Worm (Caenorhabditis elegans) whole organism, midembryonic: Measurements from ENCODE around the gene C16C4.17.

Source experiments
- T22C8.4 ChIP-seq: fragments of 200-800 bp; sonication (Bioruptor generic); IDR thresholded peaks from 2 replicates; pipeline ENCODE4 v1.3.6; 2022; ENCODE audit warnings: missing genetic modification characterization, missing compliant biosample characterization
- cog-1 ChIP-seq: sonication (generic microtip); optimal IDR thresholded peaks from 2 replicates; lab custom pipeline; 2016; ENCODE audit warnings: missing genetic modification characterization, missing compliant biosample characterization
- flt-1 ChIP-seq: fragments of 200-800 bp; sonication (Bioruptor generic); IDR thresholded peaks from 2 replicates; pipeline ENCODE4 v1.3.6; 2022; ENCODE audit warnings: missing genetic modification characterization, missing compliant biosample characterization
- klf-2 ChIP-seq: fragments of 200-800 bp; sonication (Bioruptor generic); conservative IDR thresholded peaks from 2 replicates; pipeline ENCODE4 v1.3.6; 2022; ENCODE audit warnings: missing genetic modification reagents, missing genetic modification characterization, missing compliant biosample characterization
- med-1 ChIP-seq: sonication (generic microtip); optimal IDR thresholded peaks from 2 replicates; lab custom pipeline; 2017; ENCODE audit warnings: missing genetic modification characterization, mild to moderate bottlenecking, missing compliant biosample characterization, antibody characterized with exemption, missing genetic modification reagents; ENCODE audit not compliant: insufficient read depth
- ref-1 ChIP-seq: fragments of 200-800 bp; sonication (Bioruptor generic); conservative IDR thresholded peaks from 2 replicates; pipeline ENCODE4 v1.3.6; 2022; ENCODE audit warnings: missing genetic modification reagents, missing genetic modification characterization, missing compliant biosample characterization
- tab-1 ChIP-seq: fragments of 200-800 bp; sonication (Bioruptor generic); IDR thresholded peaks from 2 replicates; pipeline ENCODE4 v1.3.6; 2022; ENCODE audit warnings: missing genetic modification characterization, missing compliant biosample characterization
- ztf-23 ChIP-seq: fragments of 200-800 bp; sonication (Bioruptor generic); IDR thresholded peaks from 2 replicates; pipeline ENCODE4 v1.3.6; 2022; ENCODE audit warnings: missing genetic modification reagents, missing genetic modification characterization, missing compliant biosample characterization
- ztf-29 ChIP-seq: fragments of 200-800 bp; sonication (Bioruptor generic); IDR thresholded peaks from 2 replicates; pipeline ENCODE4 v1.3.6; 2022; ENCODE audit warnings: missing genetic modification reagents, missing genetic modification characterization, missing compliant biosample characterization

The C16C4.17 gene

ce11 chrII:1895762-1896161, 31.4 kb downstream of the C16C4.17 start, which contains the start of gene math-25:
TSS of gene math-25 (plus strand) at chrII:1896062.
- TF ChIP-seq klf-2 (GFP tag; lab: Robert Waterston, UW), result no peak
- TF ChIP-seq ztf-23 (GFP tag; lab: Robert Waterston, UW), result no peak
- TF ChIP-seq T22C8.4 (GFP tag; lab: Robert Waterston, UW), result no peak
- TF ChIP-seq ref-1 (GFP tag; lab: Robert Waterston, UW), result no peak
- no peak for TF ChIP-seq cog-1
- TF ChIP-seq med-1 (GFP tag; lab: Kevin White, UChicago), result no peak
- no peak for TF ChIP-seq tab-1 (GFP tag; lab: Robert Waterston, UW)
- TF ChIP-seq flt-1, result no peak
- no peak for TF ChIP-seq ztf-29

ce11 chrII:1897936-1898335, 33.6 kb downstream of the C16C4.17 start, which contains the start of gene C46F9.6:
TSS of gene C46F9.6 (plus strand) at chrII:1898236.
- TF ChIP-seq ztf-29 (no peak), T22C8.4 (GFP tag; lab: Robert Waterston, UW) (no peak), tab-1 (GFP tag; lab: Robert Waterston, UW) (no peak), med-1 (GFP tag; lab: Kevin White, UChicago) (no peak), flt-1 (no peak), cog-1 (no peak), ref-1 (GFP tag; lab: Robert Waterston, UW) (no peak), klf-2 (GFP tag; lab: Robert Waterston, UW) (no peak), ztf-23 (GFP tag; lab: Robert Waterston, UW) (no peak)

- no peak for TF ChIP-seq cog-1
- no peak for TF ChIP-seq T22C8.4 (GFP tag; lab: Robert Waterston, UW)
- TF ChIP-seq klf-2 (GFP tag; lab: Robert Waterston, UW), result no peak
- no peak for TF ChIP-seq ztf-23 (GFP tag; lab: Robert Waterston, UW)
- no peak for TF ChIP-seq ztf-29
- TF ChIP-seq flt-1, result no peak
- no peak for TF ChIP-seq tab-1 (GFP tag; lab: Robert Waterston, UW)
- TF ChIP-seq ref-1 (GFP tag; lab: Robert Waterston, UW), result no peak
- TF ChIP-seq med-1 (GFP tag; lab: Kevin White, UChicago), result no peak
Observed at ce11 chrII:1899934-1900333, 35.6 kb downstream of the C16C4.17 start, which contains the start of gene math-24. TSS of gene math-24 (plus strand) at chrII:1900234.

ce11 chrII:1901981-1902380, 37.6 kb downstream of the C16C4.17 start, which contains the start of gene math-23:
TSS of gene math-23 (plus strand) at chrII:1902281.
- TF ChIP-seq tab-1 (GFP tag; lab: Robert Waterston, UW) (no peak), cog-1 (no peak), T22C8.4 (GFP tag; lab: Robert Waterston, UW) (no peak), med-1 (GFP tag; lab: Kevin White, UChicago) (no peak), ztf-29 (no peak), ref-1 (GFP tag; lab: Robert Waterston, UW) (no peak), flt-1 (no peak), klf-2 (GFP tag; lab: Robert Waterston, UW) (no peak), ztf-23 (GFP tag; lab: Robert Waterston, UW) (no peak)

- TF ChIP-seq klf-2 (GFP tag; lab: Robert Waterston, UW) (no peak), T22C8.4 (GFP tag; lab: Robert Waterston, UW) (no peak), tab-1 (GFP tag; lab: Robert Waterston, UW) (no peak), ref-1 (GFP tag; lab: Robert Waterston, UW) (no peak), med-1 (GFP tag; lab: Kevin White, UChicago) (no peak), ztf-23 (GFP tag; lab: Robert Waterston, UW) (no peak), ztf-29 (no peak)
Observed at ce11 chrII:1905104-1905503, 40.7 kb downstream of the C16C4.17 start, which contains the start of gene math-22. TSS of gene math-22 (plus strand) at chrII:1905404.

- no peak for TF ChIP-seq cog-1
- no peak for TF ChIP-seq T22C8.4 (GFP tag; lab: Robert Waterston, UW)
- TF ChIP-seq klf-2 (GFP tag; lab: Robert Waterston, UW), result no peak
- no peak for TF ChIP-seq flt-1
- TF ChIP-seq ztf-23 (GFP tag; lab: Robert Waterston, UW), result no peak
- no peak for TF ChIP-seq ref-1 (GFP tag; lab: Robert Waterston, UW)
- TF ChIP-seq tab-1 (GFP tag; lab: Robert Waterston, UW), result no peak
- TF ChIP-seq med-1 (GFP tag; lab: Kevin White, UChicago), result no peak
- TF ChIP-seq ztf-29, result no peak
Observed at ce11 chrII:1912741-1913140, 48.4 kb downstream of the C16C4.17 start, which contains the start of gene math-31. TSS of gene math-31 (minus strand) at chrII:1912841.
